Fruit fly (Drosophila melanogaster): ENCODE data around the gene eEF1alpha2.

dm6 chr3R:31762672-31763071 lies 24.4 kb downstream of the eEF1alpha2 start:
- TF ChIP-seq Myc (optimal IDR thresholded peaks at IDR 0.05) (no peak), h (optimal IDR thresholded peaks at IDR 0.05) (no peak), psq (optimal IDR thresholded peaks at IDR 0.05) (no peak), insv (optimal IDR thresholded peaks at IDR 0.05) (no peak), ttk (optimal IDR thresholded peaks at IDR 0.05) (no peak)
